Fruit fly (Drosophila melanogaster) whole organism, embryonic: Measurements from ENCODE around the gene CG10300.
A peak's percentile ranks its signal among the peaks of the same experiment; 100 is the strongest.

Source experiments
- CG10209 ChIP-seq: fragments of 200-800 bp; sonication (Bioruptor generic); optimal IDR thresholded peaks from 3 replicates; lab custom pipeline; 2017; ENCODE audit warnings: missing biosample characterization, mild to moderate bottlenecking, missing genetic modification characterization, missing genetic modification reagents
- CG10431 ChIP-seq: fragments of 200-800 bp; sonication (Bioruptor generic); optimal IDR thresholded peaks from 3 replicates; lab custom pipeline; 2018; ENCODE audit warnings: missing biosample characterization, mild to moderate bottlenecking, missing genetic modification characterization
- CG10959 ChIP-seq: fragments of 200-800 bp; sonication (Bioruptor generic); IDR thresholded peaks from 2 replicates; pipeline ENCODE4 v1.3.6; 2022; ENCODE audit warnings: missing biosample characterization, missing genetic modification characterization
- CG13123 ChIP-seq: fragments of 200-800 bp; sonication (Bioruptor generic); optimal IDR thresholded peaks from 2 replicates; lab custom pipeline; 2016; ENCODE audit warnings: missing biosample characterization, missing genetic modification characterization
- CG14441 ChIP-seq: fragments of 200-800 bp; sonication (Bioruptor generic); IDR thresholded peaks from 2 replicates; pipeline ENCODE4 v1.3.6; 2022; ENCODE audit warnings: missing biosample characterization, missing genetic modification characterization
- CG15479 ChIP-seq: fragments of 200-800 bp; sonication (Bioruptor generic); optimal IDR thresholded peaks from 3 replicates; lab custom pipeline; 2019; ENCODE audit warnings: missing biosample characterization, mild to moderate bottlenecking, missing genetic modification characterization, moderate library complexity
- CG15696 ChIP-seq: fragments of 200-800 bp; sonication (Bioruptor generic); optimal IDR thresholded peaks from 2 replicates; lab custom pipeline; 2019; ENCODE audit warnings: missing biosample characterization, mild to moderate bottlenecking, missing genetic modification characterization, moderate library complexity
- CG1603 ChIP-seq: fragments of 200-800 bp; sonication (Bioruptor generic); optimal IDR thresholded peaks from 2 replicates; lab custom pipeline; 2019; ENCODE audit warnings: missing biosample characterization, mild to moderate bottlenecking, missing genetic modification characterization, moderate library complexity
- CG17802 ChIP-seq: fragments of 200-800 bp; sonication (Bioruptor generic); optimal IDR thresholded peaks from 2 replicates; lab custom pipeline; 2018; ENCODE audit warnings: missing biosample characterization, mild to moderate bottlenecking, missing genetic modification characterization, moderate library complexity
- CG30431 ChIP-seq: fragments of 200-800 bp; sonication (Bioruptor generic); optimal IDR thresholded peaks from 2 replicates; lab custom pipeline; 2017; ENCODE audit warnings: missing biosample characterization, missing genetic modification characterization
- CG31365 ChIP-seq: fragments of 200-800 bp; sonication (Bioruptor generic); optimal IDR thresholded peaks from 2 replicates; lab custom pipeline; 2018; ENCODE audit warnings: missing biosample characterization, mild to moderate bottlenecking, missing genetic modification characterization
- CG3281 ChIP-seq: fragments of 200-800 bp; sonication (Bioruptor generic); optimal IDR thresholded peaks from 3 replicates; lab custom pipeline; 2017; ENCODE audit warnings: missing biosample characterization, mild to moderate bottlenecking, missing genetic modification characterization
- CG3407 ChIP-seq: fragments of 200-800 bp; sonication (Bioruptor generic); optimal IDR thresholded peaks from 2 replicates; lab custom pipeline; 2018; ENCODE audit warnings: missing biosample characterization, mild to moderate bottlenecking, missing genetic modification characterization
- CG4424 ChIP-seq: fragments of 200-800 bp; sonication (Bioruptor generic); optimal IDR thresholded peaks from 3 replicates; lab custom pipeline; 2016; ENCODE audit warnings: missing biosample characterization, missing genetic modification characterization
- CG4820 ChIP-seq: fragments of 200-800 bp; sonication (Bioruptor generic); optimal IDR thresholded peaks from 3 replicates; lab custom pipeline; 2016; ENCODE audit warnings: missing biosample characterization, missing genetic modification characterization
- CG4854 ChIP-seq: fragments of 200-800 bp; sonication (Bioruptor generic); optimal IDR thresholded peaks from 2 replicates; lab custom pipeline; 2016; ENCODE audit warnings: missing biosample characterization, missing genetic modification characterization, inconsistent platforms
- CG7745 ChIP-seq: fragments of 200-800 bp; sonication (Bioruptor generic); optimal IDR thresholded peaks from 2 replicates; lab custom pipeline; 2018; ENCODE audit warnings: missing biosample characterization, mild to moderate bottlenecking, missing genetic modification characterization, moderate library complexity
- CG7987 ChIP-seq: fragments of 200-800 bp; sonication (Bioruptor generic); optimal IDR thresholded peaks from 2 replicates; lab custom pipeline; 2018; ENCODE audit warnings: missing biosample characterization, mild to moderate bottlenecking, missing genetic modification characterization, moderate library complexity
- CG8281 ChIP-seq: fragments of 200-800 bp; sonication (Bioruptor generic); optimal IDR thresholded peaks from 2 replicates; lab custom pipeline; 2018; ENCODE audit warnings: missing biosample characterization, mild to moderate bottlenecking, missing genetic modification characterization, moderate library complexity
- CG8359 ChIP-seq: fragments of 200-800 bp; sonication (Bioruptor generic); optimal IDR thresholded peaks from 2 replicates; lab custom pipeline; 2017; ENCODE audit warnings: missing biosample characterization, mild to moderate bottlenecking, missing genetic modification characterization, borderline replicate concordance
- CG8388 ChIP-seq: fragments of 200-800 bp; sonication (Bioruptor generic); optimal IDR thresholded peaks from 2 replicates; lab custom pipeline; 2019; ENCODE audit warnings: missing biosample characterization, mild to moderate bottlenecking, missing genetic modification characterization, moderate library complexity
- CG9932 ChIP-seq: fragments of 200-800 bp; sonication (Bioruptor generic); IDR thresholded peaks from 2 replicates; pipeline ENCODE4 v1.3.6; 2022; ENCODE audit warnings: missing biosample characterization, missing genetic modification characterization
- Hr39 ChIP-seq: fragments of >200 bp; optimal IDR thresholded peaks from 2 replicates; lab custom pipeline; 2017
- Opbp ChIP-seq: fragments of 200-800 bp; sonication (Bioruptor generic); IDR thresholded peaks from 3 replicates; pipeline ENCODE4 v1.3.6; 2022; ENCODE audit warnings: missing biosample characterization, missing genetic modification characterization; ENCODE audit not compliant: partially characterized antibody
- Optix ChIP-seq: fragments of 200-800 bp; sonication (Bioruptor generic); IDR thresholded peaks from 3 replicates; pipeline ENCODE4 v1.3.6; 2022; ENCODE audit warnings: missing biosample characterization, missing genetic modification characterization
- Scr ChIP-seq: fragments of 200-800 bp; sonication (Bioruptor generic); IDR thresholded peaks from 2 replicates; pipeline ENCODE4 v1.3.6; 2022; ENCODE audit warnings: missing biosample characterization, missing genetic modification characterization; ENCODE audit not compliant: partially characterized antibody
- Usf ChIP-seq: fragments of 200-800 bp; sonication (Bioruptor generic); optimal IDR thresholded peaks from 2 replicates; lab custom pipeline; 2017; ENCODE audit warnings: missing genotype, missing biosample characterization, missing genetic modification characterization
- YL-1 ChIP-seq: fragments of 200-800 bp; sonication (Bioruptor generic); optimal IDR thresholded peaks from 3 replicates; lab custom pipeline; 2017; ENCODE audit warnings: missing biosample characterization, mild to moderate bottlenecking, missing genetic modification characterization
- ac ChIP-seq: fragments of 200-800 bp; sonication (Bioruptor generic); optimal IDR thresholded peaks from 3 replicates; lab custom pipeline; 2017; ENCODE audit warnings: missing biosample characterization, mild to moderate bottlenecking, missing genetic modification characterization
- crp ChIP-seq, 2 experiments: fragments of 200-800 bp; sonication (Bioruptor generic); optimal IDR thresholded peaks; 2 replicates in 1 of 2; 3 replicates in 1 of 2; lab custom pipeline; 2017; ENCODE audit warnings: missing biosample characterization in 2 of 2, missing genetic modification characterization in 2 of 2, mild to moderate bottlenecking in 1 of 2, moderate library complexity in 1 of 2
- dm ChIP-seq: fragments of 200-800 bp; sonication (Bioruptor generic); optimal IDR thresholded peaks from 3 replicates; lab custom pipeline; 2016; ENCODE audit warnings: missing biosample characterization, missing genetic modification characterization
- grau ChIP-seq: fragments of 200-800 bp; optimal IDR thresholded peaks from 3 replicates; lab custom pipeline; 2019; ENCODE audit warnings: missing biosample characterization, mild to moderate bottlenecking, missing genetic modification characterization, moderate library complexity
- her ChIP-seq: fragments of 200-800 bp; sonication (Bioruptor generic); optimal IDR thresholded peaks from 2 replicates; lab custom pipeline; 2016; ENCODE audit warnings: missing biosample characterization, missing genetic modification characterization
- kay ChIP-seq: fragments of 200-800 bp; sonication (Bioruptor generic); optimal IDR thresholded peaks from 2 replicates; lab custom pipeline; 2016; ENCODE audit warnings: missing biosample characterization, missing genetic modification characterization
- klu ChIP-seq: fragments of 200-800 bp; sonication (Bioruptor generic); IDR thresholded peaks from 2 replicates; pipeline ENCODE4 v1.3.6; 2022; ENCODE audit warnings: missing biosample characterization, missing genetic modification characterization
- maf-S ChIP-seq: fragments of 200-800 bp; sonication (Bioruptor generic); optimal IDR thresholded peaks from 2 replicates; lab custom pipeline; 2016; ENCODE audit warnings: missing biosample characterization, missing genetic modification characterization
- mam ChIP-seq: fragments of 200-800 bp; sonication (Bioruptor generic); optimal IDR thresholded peaks from 3 replicates; lab custom pipeline; 2016; ENCODE audit warnings: missing biosample characterization, missing genetic modification characterization
- mirr ChIP-seq: fragments of 200-800 bp; sonication (Bioruptor generic); optimal IDR thresholded peaks from 3 replicates; lab custom pipeline; 2018; ENCODE audit warnings: missing biosample characterization, mild to moderate bottlenecking, missing genetic modification characterization
- oc ChIP-seq: fragments of 200-800 bp; sonication (Bioruptor generic); optimal IDR thresholded peaks from 2 replicates; lab custom pipeline; 2018; ENCODE audit warnings: missing biosample characterization, mild to moderate bottlenecking, missing genetic modification characterization, moderate library complexity
- peb ChIP-seq: fragments of 200-800 bp; sonication (Bioruptor generic); IDR thresholded peaks from 2 replicates; pipeline ENCODE4 v1.3.6; 2022; ENCODE audit warnings: missing biosample characterization, missing genetic modification characterization
- pfk ChIP-seq: fragments of 200-800 bp; sonication (Bioruptor generic); optimal IDR thresholded peaks from 2 replicates; lab custom pipeline; 2018; ENCODE audit warnings: missing biosample characterization, mild to moderate bottlenecking, missing genetic modification characterization, moderate library complexity
- prd ChIP-seq, 3 experiments: fragments of >200 bp in 2 of 3; fragments of 200-800 bp in 1 of 3; sonication (Bioruptor generic) in 1 of 3; optimal IDR thresholded peaks in 2 of 3; IDR thresholded peaks in 1 of 3; 2 replicates in 2 of 3; 3 replicates in 1 of 3; pipeline versions ENCODE4 v1.3.6 to Lab custom; 2017 to 2022; ENCODE audit warnings: missing biosample characterization in 1 of 3, missing genetic modification characterization in 1 of 3
- schlank ChIP-seq: fragments of 200-800 bp; sonication (Bioruptor generic); optimal IDR thresholded peaks from 2 replicates; lab custom pipeline; 2018; ENCODE audit warnings: missing biosample characterization, mild to moderate bottlenecking, missing genetic modification characterization
- slp2 ChIP-seq: fragments of 200-800 bp; sonication (Bioruptor generic); optimal IDR thresholded peaks from 2 replicates; lab custom pipeline; 2016; ENCODE audit warnings: missing biosample characterization, missing genetic modification characterization
- sqz ChIP-seq: fragments of 200-800 bp; sonication (Bioruptor generic); optimal IDR thresholded peaks from 3 replicates; lab custom pipeline; 2018; ENCODE audit warnings: missing biosample characterization, mild to moderate bottlenecking, missing genetic modification characterization
- tll ChIP-seq, 2 experiments: fragments of 200-800 bp in 1 of 2; fragments of >200 bp in 1 of 2; sonication (Bioruptor generic) in 1 of 2; optimal IDR thresholded peaks; 2 replicates each; lab custom pipeline; 2017 to 2019; ENCODE audit warnings: missing biosample characterization in 2 of 2, missing genetic modification characterization in 2 of 2, mild to moderate bottlenecking in 1 of 2, moderate library complexity in 1 of 2
- tx ChIP-seq: fragments of 200-800 bp; sonication (Bioruptor generic); optimal IDR thresholded peaks from 2 replicates; lab custom pipeline; 2016; ENCODE audit warnings: missing biosample characterization, missing genetic modification characterization
- zen ChIP-seq: fragments of 200-800 bp; sonication (Bioruptor generic); optimal IDR thresholded peaks from 3 replicates; lab custom pipeline; 2018; ENCODE audit warnings: missing biosample characterization, mild to moderate bottlenecking, missing genetic modification characterization, moderate library complexity

Gene CG10300

DNA sequence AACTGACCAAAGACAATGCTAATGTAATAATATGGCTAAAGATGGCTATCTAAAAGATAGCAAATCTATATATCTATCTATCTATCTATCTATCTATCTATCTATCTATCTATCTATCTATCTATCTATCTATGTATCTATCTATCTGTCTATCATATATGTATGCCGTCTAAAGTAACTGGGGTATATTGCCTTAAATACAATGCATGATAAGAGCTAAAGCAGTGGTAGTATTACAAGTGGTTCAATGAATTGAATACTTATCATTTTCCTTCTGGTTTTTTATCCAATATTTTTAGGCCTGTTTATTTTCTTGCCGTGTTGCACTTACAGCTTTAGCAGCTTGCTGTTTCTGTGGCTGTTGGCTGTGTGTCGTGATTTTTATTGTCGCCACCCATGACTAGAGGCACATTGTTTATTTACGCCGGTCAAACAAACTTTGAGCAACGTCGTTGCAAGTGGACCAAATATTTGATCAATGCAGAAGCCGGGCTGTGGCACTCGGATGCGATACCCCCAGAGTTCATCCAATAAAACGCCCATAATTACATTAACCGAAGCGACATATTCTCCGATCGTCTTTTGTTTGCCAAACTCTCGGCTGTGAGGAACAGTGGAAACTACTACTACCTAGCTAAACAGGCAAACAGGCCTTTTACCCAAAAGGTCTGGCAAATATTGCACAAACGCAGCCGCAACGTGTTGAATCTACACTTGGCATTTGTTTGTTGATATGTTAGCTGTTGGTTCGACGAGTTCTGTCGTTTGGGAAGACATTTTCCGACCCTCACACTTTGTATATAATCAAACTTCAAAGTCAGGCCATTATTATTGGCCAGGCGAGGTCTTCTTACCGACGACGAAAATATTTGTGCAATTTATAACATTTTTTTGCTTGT is 26.6 kb downstream of the CG10300 start:
- TF ChIP-seq Opbp (GFP tag; lab: Robert Waterston, UW) (no peak), CG8281 (tag; lab: Kevin White, UChicago) (no peak), CG4820 (no peak), Scr (GFP tag; lab: Robert Waterston, UW) (no peak), CG7745 (tag; lab: Kevin White, UChicago) (no peak), Hr39 (lab: Kevin White, UChicago) (no peak), oc (tag; lab: Kevin White, UChicago) (no peak), CG10431 (no peak), CG15696 (tag; lab: Kevin White, UChicago) (peak; percentile 45), kay (GFP tag; lab: Kevin White, UChicago) (no peak), mirr (GFP tag; lab: Kevin White, UChicago) (no peak), CG10959 (GFP tag; lab: Robert Waterston, UW) (no peak), CG1603 (peak; percentile 3), Usf (GFP tag; lab: Kevin White, UChicago) (no peak), tll (GFP tag; optimal IDR thresholded peaks at IDR 0.05; lab: Kevin White, UChicago) (peak in 1 of 2 experiments; percentile 74), CG10209 (GFP tag; lab: Kevin White, UChicago) (peak; percentile 10), pfk (GFP tag; lab: Kevin White, UChicago) (no peak), her (GFP tag; lab: Kevin White, UChicago) (no peak), CG8388 (no peak), CG15479 (peak; percentile 4), crp (GFP tag; optimal IDR thresholded peaks at IDR 0.05; lab: Kevin White, UChicago) (no peak), CG4854 (GFP tag; lab: Kevin White, UChicago) (no peak), schlank (tag; lab: Kevin White, UChicago) (no peak), CG4424 (GFP tag; lab: Kevin White, UChicago) (no peak), CG31365 (tag; lab: Kevin White, UChicago) (peak; percentile 10), CG7987 (no peak), CG3407 (GFP tag; lab: Kevin White, UChicago) (peak; percentile 18), tx (GFP tag; lab: Kevin White, UChicago) (no peak), CG30431 (GFP tag; lab: Kevin White, UChicago) (no peak), slp2 (GFP tag; lab: Kevin White, UChicago) (no peak), Optix (GFP tag; lab: Robert Waterston, UW) (0 out of 3 replicates have a peak, but pooled peaks have one; percentile 29), dm (GFP tag; lab: Kevin White, UChicago) (no peak), prd (optimal IDR thresholded peaks at IDR 0.05; lab: Kevin White, UChicago) (no peak), prd (GFP tag; IDR thresholded peaks at IDR 0.05; lab: Robert Waterston, UW) (0 out of 3 replicates have a peak, but pooled peaks have one; percentile 14), CG9932 (GFP tag; lab: Robert Waterston, UW) (no peak), CG17802 (no peak), peb (GFP tag; lab: Robert Waterston, UW) (no peak), CG13123 (no peak), mam (no peak), maf-S (no peak), CG8359 (GFP tag; lab: Kevin White, UChicago) (peak; percentile 54), ac (peak; percentile 17), grau (no peak), sqz (GFP tag; lab: Kevin White, UChicago) (no peak), klu (no peak), CG14441 (GFP tag; lab: Robert Waterston, UW) (no peak), zen (tag; lab: Kevin White, UChicago) (no peak), CG3281 (no peak), YL-1 (GFP tag; lab: Kevin White, UChicago) (no peak)
